Worm (Caenorhabditis elegans) whole organism, L4 larva: ENCODE measurements around the gene mig-10.
A peak's percentile ranks its signal among the peaks of the same experiment; 100 is the strongest.

Experiments used
- F10B5.3 ChIP-seq: sonication (generic microtip); optimal IDR thresholded peaks from 2 replicates; lab custom pipeline; 2016; ENCODE audit warnings: mild to moderate bottlenecking, missing genetic modification characterization, missing compliant biosample characterization
- F37D6.2 ChIP-seq: sonication (generic microtip); optimal IDR thresholded peaks from 2 replicates; lab custom pipeline; 2016; ENCODE audit warnings: mild to moderate bottlenecking, missing genetic modification characterization, missing compliant biosample characterization
- R02D3.7 ChIP-seq: fragments of 150-350 bp; sonication (generic microtip); optimal IDR thresholded peaks from 3 replicates; lab custom pipeline; 2014; ENCODE audit warnings: missing biosample characterization, missing genetic modification characterization
- Y5F2A.4 ChIP-seq: fragments of 200-800 bp; sonication (Bioruptor generic); optimal IDR thresholded peaks from 2 replicates; lab custom pipeline; 2018; ENCODE audit warnings: mild to moderate bottlenecking, missing genetic modification characterization, missing compliant biosample characterization
- Y75B8A.6 ChIP-seq: fragments of 200-800 bp; sonication (Bioruptor generic); IDR thresholded peaks from 2 replicates; pipeline ENCODE4 v1.3.6; 2022; ENCODE audit warnings: missing genetic modification reagents, missing genetic modification characterization, missing compliant biosample characterization
- ZK337.2 ChIP-seq: fragments of 200-800 bp; sonication (Bioruptor generic); IDR thresholded peaks from 2 replicates; pipeline ENCODE4 v1.3.6; 2022; ENCODE audit warnings: missing genetic modification reagents, missing genetic modification characterization, missing compliant biosample characterization
- ZK546.5 ChIP-seq, 2 experiments: sonication (generic microtip); optimal IDR thresholded peaks; 2 replicates each; lab custom pipeline; 2017; ENCODE audit warnings: missing biosample characterization in 2 of 2, missing genetic modification characterization in 2 of 2
- attf-4 ChIP-seq: sonication (generic microtip); optimal IDR thresholded peaks from 3 replicates; lab custom pipeline; 2017; ENCODE audit warnings: missing biosample characterization, missing genetic modification characterization
- ceh-20 ChIP-seq: fragments of 200-800 bp; sonication (Bioruptor generic); IDR thresholded peaks from 2 replicates; pipeline ENCODE4 v1.3.6; 2022; ENCODE audit warnings: missing genetic modification reagents, missing genetic modification characterization, missing compliant biosample characterization
- ceh-28 ChIP-seq: fragments of 150-350 bp; optimal IDR thresholded peaks from 2 replicates; lab custom pipeline; 2014; ENCODE audit warnings: missing biosample characterization, missing genetic modification reagents, missing genetic modification characterization
- ceh-44 ChIP-seq: fragments of 200-800 bp; sonication (Bioruptor generic); IDR thresholded peaks from 2 replicates; pipeline ENCODE4 v1.3.6; 2022; ENCODE audit warnings: missing genetic modification reagents, missing genetic modification characterization, missing compliant biosample characterization
- cey-2 ChIP-seq: sonication (generic microtip); optimal IDR thresholded peaks from 3 replicates; lab custom pipeline; 2017; ENCODE audit warnings: missing genetic modification characterization, mild to moderate bottlenecking, missing compliant biosample characterization, antibody characterized with exemption, borderline replicate concordance; ENCODE audit not compliant: insufficient read depth
- daf-12 ChIP-seq: fragments of 150-350 bp; optimal IDR thresholded peaks from 2 replicates; lab custom pipeline; 2014; ENCODE audit warnings: missing biosample characterization, missing genetic modification reagents, missing genetic modification characterization
- dmd-9 ChIP-seq: fragments of 200-800 bp; sonication (Bioruptor generic); IDR thresholded peaks from 2 replicates; pipeline ENCODE4 v1.3.6; 2022; ENCODE audit warnings: missing genetic modification reagents, missing genetic modification characterization, missing compliant biosample characterization
- dpl-1 ChIP-seq: fragments of 150-350 bp; optimal IDR thresholded peaks from 2 replicates; lab custom pipeline; 2014; ENCODE audit warnings: missing biosample characterization, missing genetic modification reagents, missing genetic modification characterization
- egl-43 ChIP-seq: fragments of 200-800 bp; sonication (Bioruptor generic); IDR thresholded peaks from 2 replicates; pipeline ENCODE4 v1.3.6; 2022; ENCODE audit warnings: missing genetic modification reagents, missing genetic modification characterization, missing compliant biosample characterization
- fkh-10 ChIP-seq: fragments of 150-350 bp; optimal IDR thresholded peaks from 2 replicates; lab custom pipeline; 2014; ENCODE audit warnings: missing biosample characterization, missing genetic modification reagents, missing genetic modification characterization
- fos-1 ChIP-seq: fragments of 150-350 bp; optimal IDR thresholded peaks from 2 replicates; lab custom pipeline; 2014; ENCODE audit warnings: missing biosample characterization, missing genetic modification characterization
- hif-1 ChIP-seq, 2 experiments: sonication (generic microtip); optimal IDR thresholded peaks; 2 replicates each; lab custom pipeline; 2016 to 2017; ENCODE audit warnings: missing compliant biosample characterization in 2 of 2, missing genetic modification characterization in 2 of 2, missing genetic modification reagents in 2 of 2, missing genotype in 2 of 2, mild to moderate bottlenecking in 1 of 2
- hlh-30 ChIP-seq: sonication (generic microtip); optimal IDR thresholded peaks from 2 replicates; lab custom pipeline; 2017; ENCODE audit warnings: antibody characterized with exemption, mild to moderate bottlenecking, missing genetic modification characterization, missing compliant biosample characterization; ENCODE audit not compliant: insufficient read depth
- lin-29 ChIP-seq: fragments of 200-800 bp; sonication (Bioruptor generic); IDR thresholded peaks from 2 replicates; pipeline ENCODE4 v1.3.6; 2022; ENCODE audit warnings: missing genetic modification reagents, missing genetic modification characterization, missing compliant biosample characterization
- lin-38 ChIP-seq: fragments of 200-800 bp; sonication (Bioruptor generic); IDR thresholded peaks from 2 replicates; pipeline ENCODE4 v1.3.6; 2022; ENCODE audit warnings: missing genetic modification reagents, missing genetic modification characterization, missing compliant biosample characterization
- lsy-2 ChIP-seq, 2 experiments: fragments of 150-350 bp in 1 of 2; sonication (generic microtip) in 1 of 2; optimal IDR thresholded peaks; 2 replicates each; lab custom pipeline; 2014 to 2017; ENCODE audit warnings: missing biosample characterization in 2 of 2, missing genetic modification characterization in 2 of 2
- mdl-1 ChIP-seq, 2 experiments: fragments of 150-350 bp in 1 of 2; sonication (generic microtip) in 1 of 2; optimal IDR thresholded peaks; 2 replicates each; lab custom pipeline; 2014 to 2017; ENCODE audit warnings: missing biosample characterization in 2 of 2, missing genetic modification characterization in 2 of 2
- mdt-29 ChIP-seq: fragments of 200-800 bp; sonication (Bioruptor generic); IDR thresholded peaks from 2 replicates; pipeline ENCODE4 v1.3.6; 2022; ENCODE audit warnings: missing genetic modification reagents, missing genetic modification characterization, missing compliant biosample characterization
- mes-2 ChIP-seq: sonication (generic microtip); optimal IDR thresholded peaks from 2 replicates; lab custom pipeline; 2016; ENCODE audit warnings: missing genotype, mild to moderate bottlenecking, missing genetic modification characterization, missing compliant biosample characterization; ENCODE audit not compliant: poor library complexity, severe bottlenecking
- nhr-10 ChIP-seq: fragments of 150-350 bp; optimal IDR thresholded peaks from 2 replicates; lab custom pipeline; 2014; ENCODE audit warnings: missing biosample characterization, missing genetic modification characterization
- nhr-102 ChIP-seq: sonication (generic microtip); optimal IDR thresholded peaks from 2 replicates; lab custom pipeline; 2016; ENCODE audit warnings: mild to moderate bottlenecking, missing genetic modification characterization, moderate library complexity, missing compliant biosample characterization
- nhr-25 ChIP-seq: sonication (generic microtip); optimal IDR thresholded peaks from 2 replicates; lab custom pipeline; 2017; ENCODE audit warnings: missing genetic modification characterization, mild to moderate bottlenecking, missing compliant biosample characterization, antibody characterized with exemption, moderate library complexity, borderline replicate concordance; ENCODE audit not compliant: insufficient read depth
- nhr-76 ChIP-seq: fragments of 150-350 bp; optimal IDR thresholded peaks from 2 replicates; lab custom pipeline; 2014; ENCODE audit warnings: missing biosample characterization, missing genetic modification characterization
- php-3 ChIP-seq: fragments of 200-800 bp; sonication (Bioruptor generic); IDR thresholded peaks from 2 replicates; pipeline ENCODE4 v1.3.6; 2022; ENCODE audit warnings: missing genetic modification reagents, missing genetic modification characterization, missing compliant biosample characterization
- saeg-2 ChIP-seq: fragments of 200-800 bp; sonication (Bioruptor generic); IDR thresholded peaks from 2 replicates; pipeline ENCODE4 v1.3.6; 2022; ENCODE audit warnings: missing genetic modification reagents, missing genetic modification characterization, missing compliant biosample characterization
- sdz-12 ChIP-seq: fragments of 200-800 bp; sonication (Bioruptor generic); optimal IDR thresholded peaks from 2 replicates; lab custom pipeline; 2018; ENCODE audit warnings: mild to moderate bottlenecking, missing genetic modification characterization, missing compliant biosample characterization
- set-16 ChIP-seq: fragments of 200-800 bp; sonication (Bioruptor generic); IDR thresholded peaks from 2 replicates; pipeline ENCODE4 v1.3.6; 2022; ENCODE audit warnings: missing genetic modification reagents, missing genetic modification characterization, missing compliant biosample characterization
- skn-1 ChIP-seq: fragments of 150-350 bp; optimal IDR thresholded peaks from 2 replicates; lab custom pipeline; 2014; ENCODE audit warnings: missing biosample characterization, missing genetic modification characterization
- tag-97 ChIP-seq: fragments of 200-800 bp; sonication (Bioruptor generic); IDR thresholded peaks from 2 replicates; pipeline ENCODE4 v1.3.6; 2022; ENCODE audit warnings: missing genetic modification characterization, missing compliant biosample characterization
- unc-39 ChIP-seq: sonication (generic microtip); optimal IDR thresholded peaks from 2 replicates; lab custom pipeline; 2017; ENCODE audit warnings: missing biosample characterization, missing genetic modification characterization
- unc-62 ChIP-seq, 3 experiments: fragments of 150-350 bp in 1 of 3; sonication (generic microtip); optimal IDR thresholded peaks in 2 of 3; peaks in 1 of 3; 1 replicate in 1 of 3; 2 replicates in 2 of 3; lab custom pipeline; 2014 to 2017; ENCODE audit warnings: missing biosample characterization in 3 of 3, missing genetic modification characterization in 3 of 3, missing genetic modification reagents in 3 of 3, missing genotype in 1 of 3
- zag-1 ChIP-seq: fragments of 150-350 bp; optimal IDR thresholded peaks from 2 replicates; lab custom pipeline; 2014; ENCODE audit warnings: missing biosample characterization, missing genetic modification characterization
- zip-2 ChIP-seq: fragments of 150-350 bp; optimal IDR thresholded peaks from 2 replicates; lab custom pipeline; 2014; ENCODE audit warnings: missing biosample characterization, missing genetic modification characterization
- ztf-11 ChIP-seq: fragments of 150-350 bp; optimal IDR thresholded peaks from 2 replicates; lab custom pipeline; 2014; ENCODE audit warnings: missing biosample characterization, missing genetic modification characterization

Gene mig-10

DNA sequence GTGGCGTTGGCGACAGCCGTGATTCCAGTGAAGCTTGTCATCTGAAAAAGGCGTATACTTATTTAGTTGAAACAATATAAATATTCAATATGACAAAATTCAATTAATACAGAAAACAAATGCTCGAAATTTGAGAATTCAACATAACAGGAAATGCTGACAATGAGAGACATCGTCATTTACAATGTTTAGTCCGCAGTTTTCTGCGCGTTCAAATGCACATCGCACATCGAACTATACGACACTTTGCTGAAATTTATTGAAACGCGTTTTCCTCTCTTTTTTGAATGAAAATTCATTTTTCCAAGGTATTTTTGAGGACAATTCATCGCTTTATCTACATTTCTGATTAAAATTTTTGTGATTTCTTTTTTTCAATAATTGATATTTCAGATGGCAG lies 34.8 kb upstream of the mig-10 start, which contains the start of the genes pbs-6 and cids-1:
Gene pbs-6, minus strand, starts transcription at position 41 of the 400 bp plus-strand sequence.
Gene cids-1, plus strand, starts transcription at position 394 of the 400 bp plus-strand sequence.
- TF ChIP-seq lin-38 (GFP tag; lab: Robert Waterston, UW) (0 out of 2 replicates have a peak, but pooled peaks have one; percentile 14), attf-4 (tag; lab: Kevin White, UChicago) (no peak), ceh-20 (no peak), F10B5.3 (tag; lab: Kevin White, UChicago) (no peak), hlh-30 (tag; lab: Kevin White, UChicago) (no peak), dpl-1 (GFP tag; lab: Kevin White, UChicago) (peak; percentile 26), ceh-28 (tag; lab: Kevin White, UChicago) (no peak), Y5F2A.4 (GFP tag; lab: Kevin White, UChicago) (no peak), php-3 (GFP tag; lab: Robert Waterston, UW) (no peak), lsy-2 (tag; optimal IDR thresholded peaks at IDR 0.05; lab: Kevin White, UChicago) (peak in 1 of 2 experiments; percentile 59), fos-1 (no peak), F37D6.2 (tag; lab: Kevin White, UChicago) (no peak), dmd-9 (no peak), sdz-12 (no peak), fkh-10 (GFP tag; lab: Kevin White, UChicago) (no peak), tag-97 (GFP tag; lab: Robert Waterston, UW) (no peak), saeg-2 (GFP tag; lab: Robert Waterston, UW) (no peak), ZK337.2 (no peak), mes-2 (tag; lab: Kevin White, UChicago) (peak; percentile 36), ceh-44 (GFP tag; lab: Robert Waterston, UW) (no peak), lin-29 (GFP tag; lab: Robert Waterston, UW) (no peak), cey-2 (tag; lab: Kevin White, UChicago) (no peak), ZK546.5 (tag; optimal IDR thresholded peaks at IDR 0.05; lab: Kevin White, UChicago) (no peak), skn-1 (tag; lab: Kevin White, UChicago) (no peak)

DNA sequence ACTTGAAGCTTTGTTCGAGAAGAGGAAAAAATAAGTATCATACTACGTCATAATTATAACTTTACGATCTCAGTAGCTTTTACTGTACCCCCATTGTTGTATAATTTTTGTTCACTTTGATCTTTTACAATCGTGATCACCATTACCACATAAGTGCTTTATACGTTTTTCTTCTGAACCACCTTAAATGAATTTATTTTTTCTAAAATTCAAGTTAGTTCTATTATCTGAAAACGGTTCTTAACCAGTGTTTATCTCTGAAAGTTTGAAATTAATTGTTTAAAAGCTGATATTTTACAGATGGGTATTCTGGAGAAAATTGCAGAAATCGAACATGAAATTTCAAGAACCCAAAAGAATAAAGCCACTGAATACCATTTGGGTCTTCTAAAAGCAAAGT lies 33.3 kb upstream of the mig-10 start, which contains the start of gene C02F5.3:
Gene C02F5.3, plus strand, starts transcription at position 301 of the 400 bp plus-strand sequence.
- no peak for TF ChIP-seq ceh-44 (GFP tag; lab: Robert Waterston, UW)
- no peak for TF ChIP-seq daf-12 (tag; lab: Kevin White, UChicago)
- no peak for TF ChIP-seq set-16 (GFP tag; lab: Robert Waterston, UW)
- no peak for TF ChIP-seq mdl-1 (tag; optimal IDR thresholded peaks at IDR 0.05; lab: Kevin White, UChicago)
- no peak for TF ChIP-seq ztf-11
- no peak for TF ChIP-seq sdz-12

- no peak for TF ChIP-seq nhr-102 (tag; lab: Kevin White, UChicago)
- no peak for TF ChIP-seq unc-62 (GFP tag; optimal IDR thresholded peaks at IDR 0.05 in 1 of 2; lab: Kevin White, UChicago)
- no peak for TF ChIP-seq unc-62 (tag; optimal IDR thresholded peaks at IDR 0.05; lab: Kevin White, UChicago)
- TF ChIP-seq nhr-10 (tag; lab: Kevin White, UChicago): no peak
- TF ChIP-seq zip-2: no peak
- no peak for TF ChIP-seq php-3 (GFP tag; lab: Robert Waterston, UW)
- no peak for TF ChIP-seq nhr-25 (tag; lab: Kevin White, UChicago)
- no peak for TF ChIP-seq Y75B8A.6 (GFP tag; lab: Robert Waterston, UW)
- no peak for TF ChIP-seq unc-39 (tag; lab: Kevin White, UChicago)
- no peak for TF ChIP-seq ceh-44 (GFP tag; lab: Robert Waterston, UW)
- no peak for TF ChIP-seq egl-43 (GFP tag; lab: Robert Waterston, UW)
- TF ChIP-seq zag-1 (tag; lab: Kevin White, UChicago): no peak
- TF ChIP-seq nhr-76 (tag; lab: Kevin White, UChicago): no peak
- TF ChIP-seq R02D3.7 (tag; lab: Kevin White, UChicago): no peak
- TF ChIP-seq hif-1 (tag; optimal IDR thresholded peaks at IDR 0.05; lab: Kevin White, UChicago): no peak
- no peak for TF ChIP-seq lsy-2 (tag; optimal IDR thresholded peaks at IDR 0.05; lab: Kevin White, UChicago)
- TF ChIP-seq mdt-29 (GFP tag; lab: Robert Waterston, UW): no peak
Observed at ce11 chrIII:8247051-8247450, 31.9 kb upstream of the mig-10 start, which contains the start of gene C02F5.13. C02F5.13 (plus strand) TSS chrIII:8247351.
